Worm (Caenorhabditis elegans) whole organism, L4/young adult: ENCODE data around the gene msp-32.

ENCODE experiments used
- W03F9.2 ChIP-seq: fragments of 150-350 bp; optimal IDR thresholded peaks from 2 replicates; lab custom pipeline; 2014; ENCODE audit warnings: missing biosample characterization, missing genetic modification characterization
- him-1 ChIP-seq: sonication (generic microtip); optimal IDR thresholded peaks from 2 replicates; lab custom pipeline; 2016; ENCODE audit warnings: missing genotype, missing genetic modification reagents, missing genetic modification characterization, missing compliant biosample characterization

ce11 chrII:4888527-4889487 lies 9.8 kb upstream of the msp-32 start, which contains the start of gene pgm-1:
- TF ChIP-seq him-1, result no peak
- TF ChIP-seq W03F9.2 (tag; lab: Kevin White, UChicago), result no peak
